Fruit fly (Drosophila melanogaster) Kc167 (cell line): Measurements from ENCODE around the gene Spn28F.

Experiments used
- Myc ChIP-seq: fragments of >200 bp; optimal IDR thresholded peaks from 2 replicates; lab custom pipeline; 2017; ENCODE audit warnings: missing external identifiers
- Sin3A ChIP-seq: fragments of >200 bp; optimal IDR thresholded peaks from 2 replicates; lab custom pipeline; 2018; ENCODE audit warnings: missing external identifiers
- h ChIP-seq: fragments of >200 bp; optimal IDR thresholded peaks from 3 replicates; lab custom pipeline; 2018; ENCODE audit warnings: missing external identifiers
- psq ChIP-seq: fragments of >200 bp; optimal IDR thresholded peaks from 2 replicates; lab custom pipeline; 2017; ENCODE audit warnings: missing external identifiers
- ttk ChIP-seq: sonication (Bioruptor generic); optimal IDR thresholded peaks from 2 replicates; lab custom pipeline; 2017; ENCODE audit warnings: missing external identifiers

dm6 chr2L:8239712-8240245 is 1.8 kb downstream of the Spn28F start, which contains the start of gene Pvr:
- TF ChIP-seq Myc (lab: Kevin White, UChicago) (no peak), Sin3A (no peak), h (lab: Kevin White, UChicago) (no peak), psq (lab: Kevin White, UChicago) (no peak), ttk (lab: Kevin White, UChicago) (no peak)
